Worm (Caenorhabditis elegans) whole organism, L2 larva: ENCODE data around the gene srsx-18.

ENCODE experiments used
- Y55F3AM.14 ChIP-seq: fragments of 200-800 bp; sonication (Bioruptor generic); optimal IDR thresholded peaks from 2 replicates; lab custom pipeline; 2018; ENCODE audit warnings: mild to moderate bottlenecking, missing genetic modification characterization, missing compliant biosample characterization
- ceh-82 ChIP-seq: fragments of 150-350 bp; optimal IDR thresholded peaks from 2 replicates; lab custom pipeline; 2014; ENCODE audit warnings: missing biosample characterization, missing genetic modification characterization
- dmd-4 ChIP-seq: sonication (generic microtip); optimal IDR thresholded peaks from 2 replicates; lab custom pipeline; 2017; ENCODE audit warnings: missing biosample characterization, missing genetic modification characterization
- nhr-11 ChIP-seq: fragments of 150-350 bp; optimal IDR thresholded peaks from 2 replicates; lab custom pipeline; 2014; ENCODE audit warnings: missing biosample characterization, missing genetic modification characterization
- nhr-237 ChIP-seq: fragments of 150-350 bp; optimal IDR thresholded peaks from 2 replicates; lab custom pipeline; 2014; ENCODE audit warnings: missing biosample characterization, missing genetic modification characterization
- nhr-6 ChIP-seq: fragments of 150-350 bp; optimal IDR thresholded peaks from 2 replicates; lab custom pipeline; 2014; ENCODE audit warnings: missing biosample characterization, missing genetic modification characterization
- ztf-11 ChIP-seq: sonication (generic microtip); optimal IDR thresholded peaks from 2 replicates; lab custom pipeline; 2017; ENCODE audit warnings: missing biosample characterization, missing genetic modification characterization

DNA sequence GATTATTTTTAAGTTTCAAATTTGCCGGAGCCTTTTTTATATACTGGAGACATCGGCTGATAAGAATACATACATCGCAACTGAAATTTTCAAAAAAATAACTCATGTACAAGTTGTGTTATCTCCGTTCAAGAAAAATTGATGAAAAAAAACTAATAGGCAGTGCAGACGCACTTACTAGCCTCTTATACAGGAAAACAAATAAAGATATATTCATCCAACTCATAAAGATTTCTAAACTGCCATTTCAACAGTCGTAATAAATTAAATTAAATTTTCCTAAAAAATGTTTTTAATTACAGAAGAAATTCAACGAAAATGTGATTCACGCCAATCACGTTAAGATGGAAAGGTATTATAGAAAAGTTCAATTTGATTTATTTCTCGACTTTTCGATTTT, 20.5 kb upstream of the srsx-18 start, which contains the start of gene C04E6.5:
- TF ChIP-seq ceh-82 (tag; lab: Kevin White, UChicago) (no peak), nhr-237 (no peak), nhr-11 (tag; lab: Kevin White, UChicago) (no peak), dmd-4 (tag; lab: Kevin White, UChicago) (no peak), Y55F3AM.14 (GFP tag; lab: Kevin White, UChicago) (no peak), ztf-11 (no peak), nhr-6 (tag; lab: Kevin White, UChicago) (no peak)
